Worm (Caenorhabditis elegans) whole organism, late embryonic: ENCODE results near the gene C05E11.3.

ENCODE experiments used
- C08G9.2 ChIP-seq: sonication (generic microtip); optimal IDR thresholded peaks from 2 replicates; lab custom pipeline; 2016; ENCODE audit warnings: mild to moderate bottlenecking, missing genetic modification characterization, moderate library complexity, missing compliant biosample characterization
- C38D4.7 ChIP-seq: fragments of 200-800 bp; sonication (Bioruptor generic); optimal IDR thresholded peaks from 2 replicates; lab custom pipeline; 2018; ENCODE audit warnings: mild to moderate bottlenecking, missing genetic modification characterization, moderate library complexity, missing compliant biosample characterization
- Y22D7AL.16 ChIP-seq: sonication (generic microtip); optimal IDR thresholded peaks from 2 replicates; lab custom pipeline; 2016; ENCODE audit warnings: missing genetic modification characterization, missing compliant biosample characterization
- ahr-1 ChIP-seq: sonication (generic microtip); optimal IDR thresholded peaks from 2 replicates; lab custom pipeline; 2016; ENCODE audit warnings: missing genetic modification characterization, missing compliant biosample characterization
- ceh-14 ChIP-seq: sonication (generic microtip); optimal IDR thresholded peaks from 2 replicates; lab custom pipeline; 2016; ENCODE audit warnings: missing genotype, missing genetic modification characterization, missing compliant biosample characterization
- ceh-19 ChIP-seq: fragments of 200-800 bp; sonication (Bioruptor generic); optimal IDR thresholded peaks from 2 replicates; lab custom pipeline; 2018; ENCODE audit warnings: mild to moderate bottlenecking, missing genetic modification characterization, missing compliant biosample characterization
- ceh-31 ChIP-seq: sonication (generic microtip); optimal IDR thresholded peaks from 2 replicates; lab custom pipeline; 2016; ENCODE audit warnings: missing genetic modification characterization, missing compliant biosample characterization
- ceh-34 ChIP-seq: sonication (generic microtip); optimal IDR thresholded peaks from 2 replicates; lab custom pipeline; 2016; ENCODE audit warnings: mild to moderate bottlenecking, missing genetic modification characterization, missing compliant biosample characterization
- ceh-6 ChIP-seq: fragments of 200-800 bp; sonication (Bioruptor generic); optimal IDR thresholded peaks from 2 replicates; lab custom pipeline; 2018; ENCODE audit warnings: mild to moderate bottlenecking, missing genetic modification characterization, missing compliant biosample characterization
- che-1 ChIP-seq: sonication (generic microtip); optimal IDR thresholded peaks from 2 replicates; lab custom pipeline; 2016; ENCODE audit warnings: mild to moderate bottlenecking, missing genetic modification characterization, missing compliant biosample characterization
- dmd-4 ChIP-seq: sonication (generic microtip); optimal IDR thresholded peaks from 2 replicates; lab custom pipeline; 2016; ENCODE audit warnings: borderline replicate concordance, missing genetic modification characterization, missing compliant biosample characterization
- fax-1 ChIP-seq: sonication (generic microtip); optimal IDR thresholded peaks from 2 replicates; lab custom pipeline; 2016; ENCODE audit warnings: missing genotype, missing genetic modification characterization, missing compliant biosample characterization
- fkh-10 ChIP-seq: fragments of 150-350 bp; optimal IDR thresholded peaks from 2 replicates; lab custom pipeline; 2014; ENCODE audit warnings: missing biosample characterization, missing genetic modification reagents, missing genetic modification characterization
- gmeb-2 ChIP-seq: sonication (generic microtip); optimal IDR thresholded peaks from 2 replicates; lab custom pipeline; 2016; ENCODE audit warnings: missing genetic modification characterization, inconsistent platforms, missing compliant biosample characterization
- hlh-6 ChIP-seq: sonication (generic microtip); optimal IDR thresholded peaks from 2 replicates; lab custom pipeline; 2016; ENCODE audit warnings: missing genotype, missing genetic modification characterization, missing compliant biosample characterization
- lim-6 ChIP-seq: sonication (generic microtip); optimal IDR thresholded peaks from 2 replicates; lab custom pipeline; 2016; ENCODE audit warnings: missing genetic modification characterization, missing compliant biosample characterization
- lin-11 ChIP-seq: fragments of 200-800 bp; sonication (Bioruptor generic); optimal IDR thresholded peaks from 2 replicates; lab custom pipeline; 2018; ENCODE audit warnings: mild to moderate bottlenecking, missing genetic modification characterization, missing compliant biosample characterization
- nhr-11 ChIP-seq: fragments of 150-350 bp; optimal IDR thresholded peaks from 2 replicates; lab custom pipeline; 2014; ENCODE audit warnings: missing biosample characterization, missing genetic modification characterization
- nhr-232 ChIP-seq: sonication (generic microtip); optimal IDR thresholded peaks from 2 replicates; lab custom pipeline; 2016; ENCODE audit warnings: missing genetic modification characterization, missing compliant biosample characterization
- npax-4 ChIP-seq: sonication (generic microtip); optimal IDR thresholded peaks from 2 replicates; lab custom pipeline; 2016; ENCODE audit warnings: missing genetic modification characterization, missing compliant biosample characterization
- odd-2 ChIP-seq: sonication (generic microtip); optimal IDR thresholded peaks from 2 replicates; lab custom pipeline; 2017; ENCODE audit warnings: antibody characterized with exemption, mild to moderate bottlenecking, missing genetic modification characterization, missing compliant biosample characterization
- pag-3 ChIP-seq: sonication (generic microtip); optimal IDR thresholded peaks from 2 replicates; lab custom pipeline; 2016; ENCODE audit warnings: missing compliant biosample characterization, missing genetic modification characterization, borderline replicate concordance
- pha-2 ChIP-seq: sonication (generic microtip); optimal IDR thresholded peaks from 2 replicates; lab custom pipeline; 2017; ENCODE audit warnings: mild to moderate bottlenecking, missing genetic modification characterization, missing compliant biosample characterization
- ref-2 ChIP-seq: sonication (generic microtip); optimal IDR thresholded peaks from 2 replicates; lab custom pipeline; 2016; ENCODE audit warnings: missing genetic modification characterization, missing compliant biosample characterization
- syd-9 ChIP-seq: sonication (generic microtip); optimal IDR thresholded peaks from 2 replicates; lab custom pipeline; 2016; ENCODE audit warnings: mild to moderate bottlenecking, missing genetic modification characterization, moderate library complexity, missing compliant biosample characterization
- tbx-7 ChIP-seq: sonication (generic microtip); optimal IDR thresholded peaks from 2 replicates; lab custom pipeline; 2016; ENCODE audit warnings: missing genotype, missing genetic modification characterization, missing compliant biosample characterization
- ttx-3 ChIP-seq: sonication (generic microtip); optimal IDR thresholded peaks from 2 replicates; lab custom pipeline; 2016; ENCODE audit warnings: missing genetic modification reagents, missing genetic modification characterization, missing compliant biosample characterization
- unc-3 ChIP-seq, 2 experiments: fragments of 200-800 bp in 1 of 2; sonication (Bioruptor generic) in 1 of 2; sonication (generic microtip) in 1 of 2; conservative IDR thresholded peaks in 1 of 2; optimal IDR thresholded peaks in 1 of 2; 2 replicates each; pipeline versions ENCODE4 v1.3.6 to Lab custom; 2016 to 2022; ENCODE audit warnings: missing compliant biosample characterization in 2 of 2, missing genetic modification characterization in 2 of 2, missing genetic modification reagents in 1 of 2
- unc-42 ChIP-seq: sonication (generic microtip); optimal IDR thresholded peaks from 2 replicates; lab custom pipeline; 2016; ENCODE audit warnings: missing genotype, missing genetic modification characterization, missing compliant biosample characterization
- unc-86 ChIP-seq: sonication (generic microtip); optimal IDR thresholded peaks from 2 replicates; lab custom pipeline; 2016; ENCODE audit warnings: missing genetic modification characterization, missing compliant biosample characterization
- zip-5 ChIP-seq: sonication (generic microtip); optimal IDR thresholded peaks from 2 replicates; lab custom pipeline; 2016; ENCODE audit warnings: missing genetic modification characterization, missing compliant biosample characterization
- ztf-16 ChIP-seq: sonication (generic microtip); optimal IDR thresholded peaks from 2 replicates; lab custom pipeline; 2017; ENCODE audit warnings: missing genetic modification characterization, missing compliant biosample characterization

C05E11.3 gene

ce11 chrX:4619582-4619981 lies 41.5 kb downstream of the C05E11.3 start, which contains the start of gene pqn-65:
pqn-65 (minus strand) TSS chrX:4619635.
- TF ChIP-seq nhr-11 (tag; lab: Kevin White, UChicago) = no peak
- TF ChIP-seq lin-11 = no peak
- TF ChIP-seq ceh-34 (tag; lab: Kevin White, UChicago) = no peak
- no peak for TF ChIP-seq dmd-4 (tag; lab: Kevin White, UChicago)
- TF ChIP-seq C08G9.2 (tag; lab: Kevin White, UChicago) = no peak
- no peak for TF ChIP-seq npax-4
- no peak for TF ChIP-seq ref-2 (tag; lab: Kevin White, UChicago)
- no peak for TF ChIP-seq zip-5 (tag; lab: Kevin White, UChicago)

- TF ChIP-seq unc-42 (peak; percentile 83), ceh-6 (no peak), ceh-14 (tag; lab: Kevin White, UChicago) (peak; percentile 83), lim-6 (tag; lab: Kevin White, UChicago) (no peak), pha-2 (tag; lab: Kevin White, UChicago) (no peak), ceh-31 (tag; lab: Kevin White, UChicago) (peak; percentile 52), ceh-19 (GFP tag; lab: Kevin White, UChicago) (peak; percentile 23), che-1 (tag; lab: Kevin White, UChicago) (peak; percentile 7), ceh-34 (tag; lab: Kevin White, UChicago) (peak; percentile 27)
- TF ChIP-seq, all 69 proteins: peak for 6
Observed at ce11 chrX:4620019-4620418, 42.0 kb downstream of the C05E11.3 start.

ce11 chrX:4622024-4622423 lies 44.0 kb downstream of the C05E11.3 start, which contains the start of gene C46C11.3:
C46C11.3 (plus strand) TSS chrX:4622324.
- TF ChIP-seq C08G9.2 (tag; lab: Kevin White, UChicago) (no peak), odd-2 (tag; lab: Kevin White, UChicago) (no peak), che-1 (tag; lab: Kevin White, UChicago) (no peak), nhr-11 (tag; lab: Kevin White, UChicago) (no peak), unc-86 (tag; lab: Kevin White, UChicago) (no peak), ahr-1 (tag; lab: Kevin White, UChicago) (no peak), ztf-16 (tag; lab: Kevin White, UChicago) (no peak), nhr-232 (tag; lab: Kevin White, UChicago) (no peak)

ce11 chrX:4623707-4624106 lies 45.7 kb downstream of the C05E11.3 start:
- TF ChIP-seq ceh-31 (tag; lab: Kevin White, UChicago) = peak; percentile 7
- no peak for TF ChIP-seq hlh-6 (tag; lab: Kevin White, UChicago)
- no peak for TF ChIP-seq tbx-7
- TF ChIP-seq unc-42 = peak; percentile 82

- TF ChIP-seq fkh-10 (GFP tag; lab: Kevin White, UChicago) (no peak), unc-3 (GFP tag; conservative IDR thresholded peaks at IDR 0.05; lab: Robert Waterston, UW) (no peak), unc-3 (tag; optimal IDR thresholded peaks at IDR 0.05; lab: Kevin White, UChicago) (no peak), syd-9 (tag; lab: Kevin White, UChicago) (no peak), gmeb-2 (tag; lab: Kevin White, UChicago) (no peak), tbx-7 (no peak), ztf-16 (tag; lab: Kevin White, UChicago) (no peak), lin-11 (no peak), ttx-3 (no peak), Y22D7AL.16 (tag; lab: Kevin White, UChicago) (no peak), pag-3 (tag; lab: Kevin White, UChicago) (no peak), fax-1 (tag; lab: Kevin White, UChicago) (no peak)
Observed at ce11 chrX:4625080-4625479, 47.0 kb downstream of the C05E11.3 start.

ce11 chrX:4626891-4627290 lies 48.9 kb downstream of the C05E11.3 start:
- TF ChIP-seq ztf-16 (tag; lab: Kevin White, UChicago) (no peak), unc-3 (GFP tag; conservative IDR thresholded peaks at IDR 0.05; lab: Robert Waterston, UW) (no peak), unc-3 (tag; optimal IDR thresholded peaks at IDR 0.05; lab: Kevin White, UChicago) (no peak), C38D4.7 (GFP tag; lab: Kevin White, UChicago) (no peak)
- TF ChIP-seq, all 69 proteins: peak for 0
